Fruit fly (Drosophila melanogaster) whole organism, pupa: Measurements from ENCODE around the gene IFT43.

Experiments used
- CG15710 ChIP-seq: fragments of 200-800 bp; sonication (Bioruptor generic); optimal IDR thresholded peaks from 2 replicates; lab custom pipeline; 2018; ENCODE audit warnings: missing biosample characterization, mild to moderate bottlenecking, missing genetic modification characterization, moderate library complexity
- CG8301 ChIP-seq: fragments of 200-800 bp; sonication (Bioruptor generic); optimal IDR thresholded peaks from 2 replicates; lab custom pipeline; 2018; ENCODE audit warnings: missing biosample characterization, mild to moderate bottlenecking, missing genetic modification characterization
- EcR ChIP-seq: fragments of 200-800 bp; sonication (Bioruptor generic); optimal IDR thresholded peaks from 3 replicates; lab custom pipeline; 2019; ENCODE audit warnings: missing biosample characterization, missing genetic modification characterization, mild to moderate bottlenecking, moderate library complexity, missing genetic modification reagents
- Snoo ChIP-seq: fragments of 200-800 bp; sonication (Bioruptor generic); optimal IDR thresholded peaks from 3 replicates; lab custom pipeline; 2017; ENCODE audit warnings: missing biosample characterization, mild to moderate bottlenecking, missing genetic modification characterization, inconsistent platforms

DNA sequence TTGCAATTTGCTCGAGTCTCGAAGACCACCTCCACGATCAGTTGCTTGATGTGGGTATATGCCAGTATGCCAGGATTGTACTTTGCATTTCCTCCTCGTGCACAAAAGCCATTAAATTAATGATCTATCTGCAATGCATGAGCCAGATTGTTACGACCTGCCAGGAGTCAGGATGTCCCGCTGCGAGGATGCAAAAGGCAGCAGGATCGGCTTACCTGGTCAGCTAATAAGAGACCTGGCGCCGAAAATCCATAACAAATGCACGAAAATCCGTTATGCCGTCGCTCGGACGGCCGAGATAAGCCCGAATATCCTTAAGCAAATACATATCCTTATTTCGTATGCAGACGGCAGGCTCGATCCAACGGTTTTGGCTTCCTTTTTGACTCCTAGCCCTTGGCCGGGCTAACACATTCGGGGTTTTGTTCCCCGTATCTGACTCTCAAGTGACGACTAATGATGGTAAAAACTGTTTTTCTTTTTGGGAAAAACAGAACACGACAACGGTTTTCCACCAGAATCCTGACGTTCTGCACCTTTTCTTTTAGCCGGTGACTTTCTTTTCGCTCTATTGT is 28.7 kb downstream of the IFT43 start:
- no peak for TF ChIP-seq EcR (GFP tag; lab: Kevin White, UChicago)
- TF ChIP-seq CG15710 (tag; lab: Kevin White, UChicago): no peak
- no peak for TF ChIP-seq CG8301 (tag; lab: Kevin White, UChicago)
- no peak for TF ChIP-seq Snoo (tag; lab: Kevin White, UChicago)
